Worm (Caenorhabditis elegans): ENCODE results near the gene Y9C9A.16.

Y9C9A.16 gene

ce11 chrIV:4963834-4964233 lies 12.1 kb downstream of the Y9C9A.16 start, which contains the start of gene txt-3:
TSS of gene txt-3 (plus strand) at chrIV:4963958.
- no peak for TF ChIP-seq ztf-6 (GFP tag; IDR thresholded peaks at IDR 0.05)
- TF ChIP-seq lin-54 (GFP tag; optimal IDR thresholded peaks at IDR 0.05) = no peak
- TF ChIP-seq F23B12.7 (tag; optimal IDR thresholded peaks at IDR 0.05; ENCODE audit: insufficient read depth) = no peak
- TF ChIP-seq B0035.1 (tag; optimal IDR thresholded peaks at IDR 0.05) = no peak
- TF ChIP-seq snpc-4 (GFP tag; optimal IDR thresholded peaks at IDR 0.05) = no peak
- TF ChIP-seq snpc-4 (tag; optimal IDR thresholded peaks at IDR 0.05) = no peak
- TF ChIP-seq F37B4.10 (GFP tag; IDR thresholded peaks at IDR 0.05) = no peak
- TF ChIP-seq F52B5.7 (tag; optimal IDR thresholded peaks at IDR 0.05) = no peak
- TF ChIP-seq repo-1 (tag; optimal IDR thresholded peaks at IDR 0.05) = no peak
- no peak for TF ChIP-seq rec-8 (tag; optimal IDR thresholded peaks at IDR 0.05)
- TF ChIP-seq ceh-100 (GFP tag; IDR thresholded peaks at IDR 0.05) = no peak
- TF ChIP-seq B0336.3 (GFP tag; IDR thresholded peaks at IDR 0.05) = no peak
- TF ChIP-seq F55B11.4 (tag; optimal IDR thresholded peaks at IDR 0.05; ENCODE audit: borderline replicate concordance, insufficient read depth) = no peak
- no peak for TF ChIP-seq ZK185.1 (tag; optimal IDR thresholded peaks at IDR 0.05; ENCODE audit: poor library complexity, severe bottlenecking)
- TF ChIP-seq atf-7 (tag; optimal IDR thresholded peaks at IDR 0.05) = no peak
- no peak for TF ChIP-seq mxl-1 (tag; optimal IDR thresholded peaks at IDR 0.05)
- no peak for TF ChIP-seq fkh-3 (tag; optimal IDR thresholded peaks at IDR 0.05)
- no peak for TF ChIP-seq nfya-2 (GFP tag; IDR thresholded peaks at IDR 0.05)
- TF ChIP-seq nhr-179 (tag; optimal IDR thresholded peaks at IDR 0.05) = no peak

- TF ChIP-seq unc-130 (GFP tag; optimal IDR thresholded peaks at IDR 0.05) = no peak
- TF ChIP-seq atf-7 (tag; optimal IDR thresholded peaks at IDR 0.05) = no peak
- TF ChIP-seq hmg-20 (GFP tag; IDR thresholded peaks at IDR 0.05) = no peak
- TF ChIP-seq tbp1 (GFP tag; optimal IDR thresholded peaks at IDR 0.05) = no peak
- no peak for TF ChIP-seq snpc-4 (GFP tag; optimal IDR thresholded peaks at IDR 0.05)
- no peak for TF ChIP-seq snpc-4 (tag; optimal IDR thresholded peaks at IDR 0.05)
- TF ChIP-seq mes-4 (tag; optimal IDR thresholded peaks at IDR 0.05) = no peak
- no peak for TF ChIP-seq Y79H2A.3 (GFP tag; conservative IDR thresholded peaks at IDR 0.05)
- no peak for TF ChIP-seq lin-26 (GFP tag; IDR thresholded peaks at IDR 0.05)
- TF ChIP-seq sptf-2 (GFP tag; optimal IDR thresholded peaks at IDR 0.05) = no peak
- no peak for TF ChIP-seq T26A5.8 (tag; optimal IDR thresholded peaks at IDR 0.05)
- TF ChIP-seq B0336.3 (GFP tag; IDR thresholded peaks at IDR 0.05) = no peak
- TF ChIP-seq snpc-3.4 (tag; optimal IDR thresholded peaks at IDR 0.05) = no peak
- TF ChIP-seq zfh-2 (GFP tag; conservative IDR thresholded peaks at IDR 0.05) = no peak
- TF ChIP-seq lin-40 (tag; optimal IDR thresholded peaks at IDR 0.05) = no peak
- TF ChIP-seq F33H1.4 (GFP tag; IDR thresholded peaks at IDR 0.05) = no peak
- no peak for TF ChIP-seq ets-4 (GFP tag; optimal IDR thresholded peaks at IDR 0.05)
- TF ChIP-seq F55B11.4 (tag; optimal IDR thresholded peaks at IDR 0.05; ENCODE audit: borderline replicate concordance, insufficient read depth) = no peak
- TF ChIP-seq hsf-1 (GFP tag; IDR thresholded peaks at IDR 0.05) = no peak
- TF ChIP-seq nhr-120 (GFP tag; IDR thresholded peaks at IDR 0.05) = no peak
- TF ChIP-seq attf-3 (GFP tag; conservative IDR thresholded peaks at IDR 0.05) = no peak
Measured at ce11 chrIV:4960623-4961022, 15.3 kb downstream of the Y9C9A.16 start, which contains the start of gene str-164. TSS of gene str-164 (plus strand) at chrIV:4960735.

ce11 chrIV:4953887-4954286 lies 22.0 kb downstream of the Y9C9A.16 start, which contains the start of gene str-163:
TSS of gene str-163 (plus strand) at chrIV:4954187.
- TF ChIP-seq Y53F4B.3 (GFP tag; IDR thresholded peaks at IDR 0.05) (no peak), sptf-2 (GFP tag; optimal IDR thresholded peaks at IDR 0.05) (no peak), F49E8.2 (tag; optimal IDR thresholded peaks at IDR 0.05; ENCODE audit: insufficient read depth) (no peak), egl-44 (GFP tag; IDR thresholded peaks at IDR 0.05) (no peak), ceh-79 (tag; optimal IDR thresholded peaks at IDR 0.05) (no peak), K11D2.4 (GFP tag; IDR thresholded peaks at IDR 0.05) (no peak), efl-1 (GFP tag; optimal IDR thresholded peaks at IDR 0.05) (no peak), snpc-1.1 (tag; optimal IDR thresholded peaks at IDR 0.05; ENCODE audit: insufficient read depth) (no peak), ceh-100 (GFP tag; IDR thresholded peaks at IDR 0.05) (no peak), ccch-3 (GFP tag; optimal IDR thresholded peaks at IDR 0.05) (no peak), T07F8.4 (tag; optimal IDR thresholded peaks at IDR 0.05) (no peak), hmg-20 (GFP tag; IDR thresholded peaks at IDR 0.05) (no peak)

Data from whole organism, young adult.